Worm (Caenorhabditis elegans) whole organism, midembryonic: ENCODE measurements around the gene C08E8.11.
"Not testable (repeated sequence)": the region's sequence is repeated elsewhere in the genome, so short reads cannot be mapped to it uniquely, and the experiment has no call there.

Source experiments
- T22C8.4 ChIP-seq: fragments of 200-800 bp; sonication (Bioruptor generic); IDR thresholded peaks from 2 replicates; pipeline ENCODE4 v1.3.6; 2022; ENCODE audit warnings: missing genetic modification characterization, missing compliant biosample characterization
- cog-1 ChIP-seq: sonication (generic microtip); optimal IDR thresholded peaks from 2 replicates; lab custom pipeline; 2016; ENCODE audit warnings: missing genetic modification characterization, missing compliant biosample characterization
- flt-1 ChIP-seq: fragments of 200-800 bp; sonication (Bioruptor generic); IDR thresholded peaks from 2 replicates; pipeline ENCODE4 v1.3.6; 2022; ENCODE audit warnings: missing genetic modification characterization, missing compliant biosample characterization
- klf-2 ChIP-seq: fragments of 200-800 bp; sonication (Bioruptor generic); conservative IDR thresholded peaks from 2 replicates; pipeline ENCODE4 v1.3.6; 2022; ENCODE audit warnings: missing genetic modification reagents, missing genetic modification characterization, missing compliant biosample characterization
- med-1 ChIP-seq: sonication (generic microtip); optimal IDR thresholded peaks from 2 replicates; lab custom pipeline; 2017; ENCODE audit warnings: missing genetic modification characterization, mild to moderate bottlenecking, missing compliant biosample characterization, antibody characterized with exemption, missing genetic modification reagents; ENCODE audit not compliant: insufficient read depth
- ref-1 ChIP-seq: fragments of 200-800 bp; sonication (Bioruptor generic); conservative IDR thresholded peaks from 2 replicates; pipeline ENCODE4 v1.3.6; 2022; ENCODE audit warnings: missing genetic modification reagents, missing genetic modification characterization, missing compliant biosample characterization
- tab-1 ChIP-seq: fragments of 200-800 bp; sonication (Bioruptor generic); IDR thresholded peaks from 2 replicates; pipeline ENCODE4 v1.3.6; 2022; ENCODE audit warnings: missing genetic modification characterization, missing compliant biosample characterization
- ztf-23 ChIP-seq: fragments of 200-800 bp; sonication (Bioruptor generic); IDR thresholded peaks from 2 replicates; pipeline ENCODE4 v1.3.6; 2022; ENCODE audit warnings: missing genetic modification reagents, missing genetic modification characterization, missing compliant biosample characterization
- ztf-29 ChIP-seq: fragments of 200-800 bp; sonication (Bioruptor generic); IDR thresholded peaks from 2 replicates; pipeline ENCODE4 v1.3.6; 2022; ENCODE audit warnings: missing genetic modification reagents, missing genetic modification characterization, missing compliant biosample characterization

C08E8.11 gene

ce11 chrV:18350721-18351120, at the start of gene C08E8.11:
Gene C08E8.11, plus strand, starts transcription at chrV:18351021.
- no peak for TF ChIP-seq T22C8.4 (GFP tag; lab: Robert Waterston, UW)
- TF ChIP-seq flt-1 (GFP tag; lab: Robert Waterston, UW), result no peak
- TF ChIP-seq cog-1 (tag; lab: Kevin White, UChicago), result no peak
- TF ChIP-seq ref-1 (GFP tag; lab: Robert Waterston, UW), result no peak
- no peak for TF ChIP-seq med-1 (GFP tag; lab: Kevin White, UChicago)
- no peak for TF ChIP-seq ztf-23 (GFP tag; lab: Robert Waterston, UW)
- no peak for TF ChIP-seq tab-1 (GFP tag; lab: Robert Waterston, UW)
- no peak for TF ChIP-seq ztf-29
- TF ChIP-seq klf-2 (GFP tag; lab: Robert Waterston, UW), result no peak

DNA sequence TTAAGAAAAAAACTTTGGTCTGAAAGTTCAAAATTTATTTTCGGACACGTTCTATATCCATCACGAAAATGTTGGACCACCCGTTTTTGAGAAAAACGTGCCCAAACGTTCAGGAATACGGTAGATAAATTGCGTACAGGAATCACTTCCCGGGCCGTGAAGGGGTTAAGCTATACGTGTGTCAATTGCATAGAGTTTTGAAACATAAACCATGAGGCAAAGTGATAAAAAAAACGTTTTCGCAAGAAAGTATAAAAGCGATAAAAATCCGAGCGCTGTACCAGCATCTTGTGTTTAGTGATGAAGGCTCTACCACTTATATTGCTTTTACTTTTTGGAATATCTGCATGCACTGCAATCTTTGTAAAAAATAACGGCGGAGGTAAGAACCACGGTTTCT, 48.4 kb upstream of the C08E8.11 start, which contains the start of gene Y51A2A.6:
TSS of gene Y51A2A.6 (plus strand) at position 301 of the 400 bp plus-strand sequence.
- TF ChIP-seq ref-1 (GFP tag; lab: Robert Waterston, UW); tab-1 (GFP tag; lab: Robert Waterston, UW); cog-1 (tag; lab: Kevin White, UChicago): not testable (repeated sequence)

ce11 chrV:18318312-18318711, 32.5 kb upstream of the C08E8.11 start, which contains the start of gene fbxb-119:
Gene fbxb-119, plus strand, starts transcription at chrV:18318612.
- no peak for TF ChIP-seq tab-1 (GFP tag; lab: Robert Waterston, UW)
- TF ChIP-seq cog-1 (tag; lab: Kevin White, UChicago), result no peak
- TF ChIP-seq T22C8.4 (GFP tag; lab: Robert Waterston, UW), result no peak
- no peak for TF ChIP-seq med-1 (GFP tag; lab: Kevin White, UChicago)
- TF ChIP-seq ztf-29, result no peak
- TF ChIP-seq flt-1 (GFP tag; lab: Robert Waterston, UW), result no peak
- no peak for TF ChIP-seq ref-1 (GFP tag; lab: Robert Waterston, UW)

DNA sequence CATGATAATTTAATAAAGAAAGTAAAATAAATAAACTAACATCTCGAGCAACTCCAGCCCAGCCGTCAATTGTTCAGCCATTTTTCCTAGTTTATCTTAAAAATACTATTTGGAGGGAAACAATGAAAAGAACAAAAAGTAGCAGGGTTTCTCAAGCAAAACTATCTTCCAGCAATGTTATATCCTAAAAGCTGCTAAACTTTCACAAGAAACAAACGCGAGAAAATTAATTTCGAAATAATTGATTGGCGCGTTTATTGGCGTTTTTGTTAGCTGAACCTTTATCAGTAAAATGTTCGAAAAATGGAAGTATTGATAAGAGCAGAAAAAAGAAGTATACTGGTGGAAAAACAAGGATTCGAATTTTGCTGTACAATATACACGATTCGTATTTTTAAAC, 27.6 kb upstream of the C08E8.11 start, which contains the start of gene B0462.5:
TSS of gene B0462.5 (minus strand) at position 101 of the 400 bp plus-strand sequence.
- TF ChIP-seq ref-1 (GFP tag; lab: Robert Waterston, UW), result no peak
- no peak for TF ChIP-seq med-1 (GFP tag; lab: Kevin White, UChicago)
- TF ChIP-seq cog-1 (tag; lab: Kevin White, UChicago), result no peak
- TF ChIP-seq klf-2 (GFP tag; lab: Robert Waterston, UW), result no peak
- TF ChIP-seq ztf-29, result no peak
- no peak for TF ChIP-seq tab-1 (GFP tag; lab: Robert Waterston, UW)

- no peak for TF ChIP-seq T22C8.4 (GFP tag; lab: Robert Waterston, UW)
- no peak for TF ChIP-seq ztf-29
- no peak for TF ChIP-seq ref-1 (GFP tag; lab: Robert Waterston, UW)
- TF ChIP-seq klf-2 (GFP tag; lab: Robert Waterston, UW), result no peak
- no peak for TF ChIP-seq tab-1 (GFP tag; lab: Robert Waterston, UW)
- no peak for TF ChIP-seq ztf-23 (GFP tag; lab: Robert Waterston, UW)
- no peak for TF ChIP-seq cog-1 (tag; lab: Kevin White, UChicago)
- no peak for TF ChIP-seq med-1 (GFP tag; lab: Kevin White, UChicago)
These were observed 26.3 kb upstream of the C08E8.11 start for ce11 chrV:18324525-18324924.

DNA sequence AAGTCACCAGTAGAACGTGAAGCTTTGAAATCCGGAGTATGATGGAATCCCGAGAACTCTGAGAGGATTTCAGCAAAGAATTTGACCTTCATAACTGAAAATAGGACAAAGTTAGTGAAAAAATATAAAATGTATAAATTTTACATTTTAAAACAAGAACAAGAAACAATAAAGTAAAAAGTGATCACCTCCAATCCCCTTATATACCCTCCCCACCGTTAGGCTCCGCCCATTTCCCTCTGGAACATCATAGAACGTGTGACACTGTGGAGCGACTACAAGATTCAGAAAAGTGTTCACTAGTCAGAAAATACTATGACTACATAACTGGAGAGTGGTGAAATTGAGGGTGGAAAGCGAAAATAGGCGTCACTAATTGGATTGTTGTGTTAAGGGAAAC, 19.7 kb upstream of the C08E8.11 start, which contains the start of gene B0462.4:
TSS of gene B0462.4 (minus strand) at position 101 of the 400 bp plus-strand sequence.
- TF ChIP-seq cog-1 (tag; lab: Kevin White, UChicago), result no peak
- no peak for TF ChIP-seq T22C8.4 (GFP tag; lab: Robert Waterston, UW)
- no peak for TF ChIP-seq tab-1 (GFP tag; lab: Robert Waterston, UW)
- TF ChIP-seq ref-1 (GFP tag; lab: Robert Waterston, UW), result no peak
- TF ChIP-seq flt-1 (GFP tag; lab: Robert Waterston, UW), result no peak
- TF ChIP-seq ztf-29, result no peak
- no peak for TF ChIP-seq ztf-23 (GFP tag; lab: Robert Waterston, UW)
- TF ChIP-seq klf-2 (GFP tag; lab: Robert Waterston, UW), result no peak
- no peak for TF ChIP-seq med-1 (GFP tag; lab: Kevin White, UChicago)

ce11 chrV:18337643-18338042, 13.2 kb upstream of the C08E8.11 start:
- no peak for TF ChIP-seq cog-1 (tag; lab: Kevin White, UChicago)
- peak; percentile 51; the same call in 1 of the 2 replicates for TF ChIP-seq T22C8.4 (GFP tag; lab: Robert Waterston, UW)

DNA sequence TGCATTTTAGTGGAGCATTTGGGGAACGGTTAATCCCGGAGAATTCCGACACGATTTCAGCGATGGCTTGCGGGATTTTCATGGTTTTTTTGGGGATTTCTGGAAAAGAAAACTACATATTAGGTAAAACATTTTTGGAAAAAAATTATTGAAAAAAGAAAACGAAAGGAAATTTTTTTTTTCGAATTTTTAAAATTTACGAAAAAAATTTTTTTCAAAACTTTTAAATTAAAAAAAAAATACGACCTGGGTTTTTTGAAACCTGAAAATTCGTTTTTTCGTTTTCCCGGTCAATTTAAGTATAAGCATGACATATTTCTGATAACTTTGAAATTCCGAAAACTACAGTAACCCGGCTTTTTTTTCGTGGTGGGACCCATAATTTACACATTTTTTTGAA, 11.0 kb upstream of the C08E8.11 start, which contains the start of gene C08E8.10:
TSS of gene C08E8.10 (minus strand) at position 101 of the 400 bp plus-strand sequence.
- TF ChIP-seq cog-1 (tag; lab: Kevin White, UChicago), result no peak

- TF ChIP-seq ref-1 (GFP tag; lab: Robert Waterston, UW) (no peak), med-1 (GFP tag; lab: Kevin White, UChicago) (no peak), cog-1 (tag; lab: Kevin White, UChicago) (no peak), flt-1 (GFP tag; lab: Robert Waterston, UW) (no peak), T22C8.4 (GFP tag; lab: Robert Waterston, UW) (no peak), ztf-23 (GFP tag; lab: Robert Waterston, UW) (no peak), ztf-29 (no peak), tab-1 (GFP tag; lab: Robert Waterston, UW) (no peak), klf-2 (GFP tag; lab: Robert Waterston, UW) (no peak)
These were observed 6.6 kb upstream of the C08E8.11 start for ce11 chrV:18344194-18344593.

DNA sequence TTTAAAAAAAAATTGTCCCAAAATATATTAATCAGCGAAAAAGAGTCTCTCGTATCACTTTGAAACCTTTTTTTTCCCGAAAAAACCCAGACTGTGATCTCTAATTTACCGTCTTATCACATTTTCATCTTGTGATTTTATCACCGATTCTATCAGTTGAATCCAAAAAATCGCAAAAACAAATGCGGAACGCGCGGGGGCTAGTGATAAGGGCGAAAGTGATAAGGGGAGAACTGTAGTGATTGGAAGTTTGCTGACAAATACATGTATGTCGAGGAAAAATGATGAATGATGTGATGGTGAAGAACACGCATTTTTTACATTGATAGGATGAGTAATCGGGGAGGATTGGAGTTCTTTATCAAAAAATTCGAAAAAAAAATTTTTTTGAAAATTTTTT, 4.7 kb upstream of the C08E8.11 start:
- no peak for TF ChIP-seq klf-2 (GFP tag; lab: Robert Waterston, UW)
- TF ChIP-seq cog-1 (tag; lab: Kevin White, UChicago), result no peak
- TF ChIP-seq ref-1 (GFP tag; lab: Robert Waterston, UW), result no peak
- TF ChIP-seq T22C8.4 (GFP tag; lab: Robert Waterston, UW), result no peak
- TF ChIP-seq flt-1 (GFP tag; lab: Robert Waterston, UW), result no peak
- TF ChIP-seq ztf-29, result no peak
- no peak for TF ChIP-seq ztf-23 (GFP tag; lab: Robert Waterston, UW)
- TF ChIP-seq tab-1 (GFP tag; lab: Robert Waterston, UW), result no peak
- TF ChIP-seq med-1 (GFP tag; lab: Kevin White, UChicago), result no peak
